Fruit fly (Drosophila melanogaster): ENCODE data around the gene Brd8.

- no peak for TF ChIP-seq CG8478 (optimal IDR thresholded peaks at IDR 0.05)
- TF ChIP-seq CTCF (optimal IDR thresholded peaks at IDR 0.05): no peak
Measured at dm6 chr3R:29257890-29258691, 34.8 kb downstream of the Brd8 start.
